Fruit fly (Drosophila melanogaster): ENCODE measurements around the gene Aplip1.

The Aplip1 gene

DNA sequence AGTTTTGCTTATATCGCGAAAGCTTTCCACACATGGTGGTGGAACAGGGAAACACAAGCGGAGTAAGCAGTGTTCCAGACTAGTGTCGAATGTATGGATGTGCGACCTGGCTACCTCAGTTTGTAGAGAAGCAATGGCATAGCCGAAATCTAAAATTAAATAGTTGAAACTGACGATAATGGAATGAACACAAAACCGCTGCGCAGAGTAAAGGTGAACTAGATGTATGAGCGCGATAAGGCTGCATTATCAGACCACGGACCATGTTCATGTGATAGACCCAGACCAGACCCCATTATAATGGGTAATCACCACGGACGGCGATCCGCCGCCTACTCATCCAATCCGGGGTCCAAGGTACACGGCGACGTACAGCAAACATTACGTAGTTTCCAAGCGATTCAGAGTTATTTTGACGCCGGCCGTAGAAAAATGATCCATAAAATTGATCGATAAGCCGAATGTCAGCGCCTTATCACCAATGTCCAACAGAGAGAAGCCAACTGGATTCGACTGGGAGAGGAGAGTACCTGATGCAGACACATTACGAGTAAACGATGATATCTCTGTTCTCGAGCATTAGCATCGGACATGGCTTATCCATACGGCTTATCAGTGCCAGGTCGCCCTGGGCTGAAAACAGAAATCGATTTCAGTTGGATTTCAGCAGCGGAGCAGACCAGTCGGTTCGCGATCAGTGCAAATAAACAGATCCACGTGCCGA lies 7.0 kb upstream of the Aplip1 start, which contains the start of gene CG13912:
Gene CG13912, plus strand, starts transcription at position 653 of the 724 bp plus-strand sequence.
- peak; percentile 78 for TF ChIP-seq noc (tag; optimal IDR thresholded peaks at IDR 0.05)

DNA sequence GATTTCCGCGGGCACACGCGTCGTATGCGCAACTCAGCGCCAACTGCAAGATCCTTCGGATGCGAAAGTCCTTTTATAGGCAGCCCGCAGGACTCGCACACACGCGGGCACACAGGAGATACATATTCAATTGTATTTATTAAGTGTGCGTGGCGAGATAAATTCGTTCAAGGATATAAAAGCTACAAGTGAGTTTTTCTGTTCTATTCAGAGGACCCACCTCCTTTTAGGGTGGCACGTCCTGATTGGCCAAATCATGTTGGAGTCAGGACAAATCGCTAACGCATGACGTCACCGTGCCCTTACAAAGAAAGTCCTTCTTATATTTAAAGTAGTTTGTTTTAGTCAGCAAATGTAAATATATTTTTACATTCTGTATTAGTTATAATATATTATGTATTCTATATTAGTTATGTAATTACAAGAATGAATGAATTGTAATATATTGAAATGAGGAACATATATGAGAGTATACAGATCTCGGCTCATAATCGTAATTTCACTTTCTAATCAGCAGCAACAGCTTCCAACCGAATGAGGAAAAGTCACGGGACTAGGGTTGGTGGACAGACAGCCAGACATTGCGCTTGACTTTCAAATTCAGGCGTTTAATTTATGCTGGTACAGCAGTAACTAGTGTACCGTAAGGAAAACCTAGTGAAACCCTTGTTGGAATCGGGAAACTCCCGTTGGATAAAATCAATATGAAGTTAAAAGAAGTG lies 2.8 kb upstream of the Aplip1 start, which contains the start of gene Trhn:
Gene Trhn, minus strand, starts transcription at position 51 of the 722 bp plus-strand sequence.
- no peak for TF ChIP-seq noc (tag; optimal IDR thresholded peaks at IDR 0.05)

DNA sequence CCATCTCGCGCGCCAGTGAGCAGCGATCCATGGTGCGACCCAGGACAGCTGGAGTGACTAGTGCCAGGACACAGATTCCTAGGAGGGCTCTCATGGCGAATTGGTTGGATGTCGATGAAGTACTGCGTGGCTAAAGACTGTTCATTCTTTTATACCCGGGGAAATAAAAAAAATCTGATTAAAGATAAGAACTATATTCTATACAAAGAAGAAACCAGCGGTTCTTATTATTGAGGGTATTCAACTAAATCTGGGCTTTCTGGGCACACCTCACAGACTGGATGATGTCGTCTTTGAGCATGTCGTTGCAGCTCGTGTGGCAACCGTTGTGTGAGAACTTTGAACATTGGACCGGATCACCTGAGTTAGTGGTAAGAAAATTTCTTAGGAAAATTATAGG lies 915 bp upstream of the Aplip1 start, which contains the start of gene LysX:
Gene LysX, minus strand, starts transcription at position 101 of the 400 bp plus-strand sequence.
- TF ChIP-seq noc (tag; optimal IDR thresholded peaks at IDR 0.05) = no peak

DNA sequence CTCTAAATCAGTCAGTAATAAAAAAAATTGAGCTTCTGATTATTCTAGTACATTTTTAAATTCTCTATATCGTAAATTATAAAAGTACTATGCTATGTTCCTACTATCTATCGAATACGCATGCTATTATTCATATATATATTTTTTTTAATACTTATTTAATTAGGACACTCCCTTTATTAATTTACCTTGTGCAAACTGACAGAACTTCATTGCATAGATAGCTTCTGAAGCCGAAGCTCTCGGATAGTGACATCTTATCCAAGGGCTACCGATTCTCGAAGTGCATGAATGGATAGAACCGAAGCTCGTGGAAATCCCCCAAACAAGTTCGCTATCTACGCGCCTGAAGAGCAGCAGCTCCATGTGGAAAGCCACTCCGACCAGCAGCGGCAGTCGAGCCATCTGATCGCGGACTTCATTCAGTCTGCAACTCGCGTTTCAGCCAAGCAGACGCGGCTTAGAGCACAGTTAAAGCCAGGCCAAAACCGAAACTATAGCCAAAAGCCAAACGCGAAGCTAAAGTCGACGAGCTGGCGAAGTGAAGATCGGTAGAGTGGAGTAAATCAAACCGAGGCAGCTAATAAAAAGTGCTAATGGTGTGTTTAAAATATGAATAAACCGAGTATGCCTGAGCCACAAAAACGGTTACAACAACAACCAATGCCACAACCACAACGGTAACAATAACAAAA lies 4.4 kb downstream of the Aplip1 start, which contains the start of gene mwh:
Gene mwh, plus strand, starts transcription at position 430 of the 695 bp plus-strand sequence.
- TF ChIP-seq noc (tag; optimal IDR thresholded peaks at IDR 0.05) = no peak

DNA sequence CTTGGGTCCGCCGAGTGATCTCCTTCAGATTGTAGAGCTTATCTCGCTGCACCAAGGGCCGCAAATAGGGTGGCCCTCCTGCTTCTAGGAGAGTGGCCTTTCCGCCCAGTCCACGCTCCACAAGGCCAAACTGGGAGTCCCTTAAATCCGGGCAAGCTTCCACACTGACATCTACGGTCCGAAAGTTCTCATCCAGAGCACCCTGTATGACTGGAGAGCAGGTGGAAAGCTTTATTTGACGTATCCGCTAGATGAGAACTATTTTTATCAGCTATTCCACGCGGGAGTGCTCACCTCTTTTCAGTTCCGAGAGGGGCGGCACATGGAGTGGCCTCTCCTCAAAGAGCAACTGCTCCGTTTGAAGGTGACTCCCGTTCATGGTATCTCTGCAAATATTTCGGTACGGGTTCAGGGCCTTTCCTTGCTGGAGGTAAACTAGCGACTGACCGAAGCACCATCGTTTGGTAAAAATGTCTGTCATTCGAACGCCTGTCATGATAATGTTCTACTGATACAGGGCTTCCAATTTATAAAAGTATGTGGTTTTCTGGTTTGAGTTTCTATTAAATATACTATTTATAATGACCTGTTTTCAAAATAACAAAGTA lies 6.6 kb downstream of the Aplip1 start, which contains the start of gene meep:
Gene meep, minus strand, starts transcription at position 449 of the 608 bp plus-strand sequence.
- TF ChIP-seq noc (tag; optimal IDR thresholded peaks at IDR 0.05) = peak; percentile 19

DNA sequence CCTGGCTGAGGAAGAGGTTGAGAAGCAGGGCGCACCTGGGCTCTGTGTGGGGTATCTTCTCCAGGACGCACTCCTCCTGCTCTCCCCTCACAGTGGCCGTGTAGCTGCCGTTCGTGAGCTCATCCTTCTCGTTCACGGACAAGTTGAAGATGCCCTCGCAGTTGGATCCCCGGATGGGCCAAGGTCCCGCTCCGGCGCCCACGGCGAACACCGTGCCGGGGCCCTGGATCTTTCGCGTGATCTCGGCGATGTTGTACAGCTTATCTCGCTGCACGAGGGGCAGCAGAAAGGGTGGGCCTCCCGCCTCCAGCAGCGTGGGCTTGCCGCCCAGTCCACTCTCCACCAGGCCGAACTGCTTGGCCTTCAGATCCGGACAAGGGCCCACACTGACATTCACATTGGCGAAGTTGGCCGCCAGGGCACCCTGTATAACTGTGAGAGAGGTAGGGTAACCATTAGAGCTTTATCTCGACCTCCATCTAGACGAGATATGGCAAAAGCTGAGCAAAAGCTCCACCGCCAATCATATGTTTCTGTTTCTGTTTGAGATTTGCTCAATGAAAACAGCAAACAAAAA lies 7.8 kb downstream of the Aplip1 start:
- TF ChIP-seq noc (tag; optimal IDR thresholded peaks at IDR 0.05) = no peak

DNA sequence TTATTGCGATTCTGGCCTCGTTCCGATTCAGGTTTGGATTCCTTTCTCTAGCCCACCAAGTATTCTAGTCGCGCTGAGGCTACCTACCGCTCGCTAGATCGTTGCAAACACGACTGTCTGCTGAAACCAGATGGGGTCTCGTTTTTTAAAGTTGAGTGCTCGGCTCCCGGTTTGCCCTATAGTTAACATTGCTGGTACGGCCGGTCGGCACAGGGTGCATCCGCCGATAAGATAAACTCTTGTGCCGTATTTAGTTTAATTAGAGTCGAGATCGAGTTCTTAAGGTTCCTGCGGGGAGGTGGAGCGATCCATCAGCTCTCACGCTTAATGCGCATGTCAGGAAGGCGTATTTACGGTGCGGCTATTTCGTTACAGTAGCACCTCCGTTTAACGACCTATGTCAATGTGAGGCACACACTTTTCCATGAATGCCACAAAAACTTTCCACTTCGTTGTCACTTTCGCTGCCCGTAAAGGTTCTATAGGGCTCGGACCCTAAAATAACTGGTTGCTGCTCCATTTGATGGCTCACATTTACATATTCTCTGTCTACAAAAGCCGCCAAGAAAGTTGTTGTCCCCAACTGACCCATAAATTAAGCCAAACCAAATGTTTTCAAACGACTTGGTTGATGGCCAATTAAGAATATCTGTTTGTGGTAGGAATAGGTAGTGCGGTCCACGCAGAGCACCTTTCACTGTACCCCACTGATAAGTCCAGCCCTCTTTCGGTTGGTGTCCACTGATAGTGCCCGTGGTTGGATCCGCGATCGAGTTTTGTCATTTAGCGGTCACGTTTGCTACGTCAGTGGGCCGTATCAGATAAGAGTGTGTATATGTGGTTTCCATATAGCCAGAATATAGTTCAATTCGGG lies 8.8 kb downstream of the Aplip1 start, which contains the start of gene CG9119:
Gene CG9119, minus strand, starts transcription at position 122 of the 874 bp plus-strand sequence.
- peak; percentile 96 for TF ChIP-seq noc (tag; optimal IDR thresholded peaks at IDR 0.05)

DNA sequence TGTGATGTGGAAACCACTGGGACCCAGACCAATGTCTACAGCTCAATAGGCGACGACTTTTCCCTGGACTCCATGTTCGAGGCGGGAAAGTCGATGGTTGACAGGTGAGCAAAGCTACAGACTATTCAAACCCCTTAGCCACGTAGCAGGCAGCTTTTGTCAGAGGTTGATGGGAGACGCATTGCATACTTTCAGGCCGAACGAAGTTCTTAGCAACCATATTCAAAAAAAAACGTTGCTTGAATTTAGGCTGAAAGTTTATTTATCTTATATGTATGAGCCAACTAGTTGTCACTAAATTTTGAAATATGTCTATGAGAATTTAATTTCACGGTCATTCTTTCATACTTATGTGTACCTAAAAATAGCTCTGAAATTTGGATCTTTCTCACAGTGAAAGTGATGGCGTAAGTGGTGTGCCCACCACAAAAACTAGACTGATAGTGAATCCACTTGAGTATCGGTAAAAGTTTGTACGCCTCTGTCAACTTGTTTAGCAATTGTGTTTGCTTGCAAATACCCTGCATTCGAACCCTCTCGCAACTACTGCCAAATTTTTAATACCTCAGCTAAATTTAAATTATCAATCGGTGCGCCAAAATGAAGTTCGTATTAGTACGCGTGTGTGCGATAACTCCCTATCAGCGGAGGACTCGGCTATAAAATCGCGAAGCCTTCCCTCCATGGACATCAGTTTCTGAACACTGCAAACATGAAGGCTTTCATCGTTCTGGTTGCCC lies 10.7 kb downstream of the Aplip1 start, which contains the start of gene LysB:
Gene LysB, plus strand, starts transcription at position 690 of the 740 bp plus-strand sequence.
- no peak for TF ChIP-seq noc (tag; optimal IDR thresholded peaks at IDR 0.05)

DNA sequence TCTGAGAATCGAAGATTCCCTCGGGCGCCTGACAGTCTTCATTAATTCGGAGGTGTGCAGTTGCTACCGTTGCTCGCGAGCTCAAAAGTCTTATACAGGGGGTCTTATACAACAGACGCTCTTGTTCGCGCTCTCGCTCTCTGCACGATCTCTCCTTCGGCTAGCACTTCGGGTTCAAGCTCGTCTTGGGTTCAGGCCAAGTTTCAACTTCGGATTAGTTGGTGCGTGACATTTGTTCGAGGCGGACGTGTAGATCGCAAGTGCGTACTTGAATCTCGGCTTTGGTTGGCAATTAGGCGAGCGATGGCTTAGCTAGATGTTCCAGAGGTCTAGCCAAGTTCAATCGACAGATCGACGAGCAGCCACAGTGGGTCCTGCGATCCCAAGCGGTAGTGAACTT lies 12.1 kb downstream of the Aplip1 start:
- no peak for TF ChIP-seq noc (tag; optimal IDR thresholded peaks at IDR 0.05)

DNA sequence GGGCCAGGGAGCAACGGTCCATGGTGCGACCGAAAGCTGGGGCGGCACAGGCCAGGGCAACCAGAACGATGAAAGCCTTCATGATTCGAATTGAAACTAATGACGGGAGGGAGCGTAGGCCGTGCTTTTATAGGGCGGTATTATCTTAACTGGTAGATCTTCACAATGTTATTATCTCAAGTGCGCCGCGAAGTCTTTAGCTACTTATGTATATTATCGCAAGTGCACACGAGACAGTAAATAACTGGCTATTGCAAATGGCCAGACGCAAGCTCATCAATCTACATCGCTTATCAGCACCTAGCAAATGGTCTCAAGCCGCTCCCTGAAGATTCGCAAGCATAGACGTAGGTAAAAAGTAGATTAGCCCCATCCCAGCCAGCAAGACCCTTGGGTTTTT lies 15.0 kb downstream of the Aplip1 start, which contains the start of gene LysD:
Gene LysD, minus strand, starts transcription at position 101 of the 400 bp plus-strand sequence.
- no peak for TF ChIP-seq noc (tag; optimal IDR thresholded peaks at IDR 0.05)

DNA sequence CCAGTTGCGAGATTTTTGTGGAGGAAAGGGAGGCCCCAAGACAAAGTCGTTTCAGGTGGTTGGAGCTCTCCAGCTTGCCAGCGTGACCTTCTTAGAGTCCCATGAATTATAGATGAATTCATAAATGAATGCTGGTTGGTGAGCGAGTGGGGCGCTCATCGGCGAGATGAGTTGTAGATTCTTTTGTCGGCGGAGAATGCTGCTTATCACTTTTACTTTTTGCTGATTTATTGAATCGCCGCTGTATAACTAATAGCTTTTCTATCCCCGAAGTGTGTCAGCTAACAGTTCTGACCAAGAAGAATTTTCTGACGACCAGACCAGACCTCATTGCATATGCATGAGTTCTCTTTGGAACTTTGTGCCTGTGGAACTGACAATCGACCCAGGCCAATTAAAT lies 16.0 kb downstream of the Aplip1 start:
- TF ChIP-seq noc (tag; optimal IDR thresholded peaks at IDR 0.05) = no peak

DNA sequence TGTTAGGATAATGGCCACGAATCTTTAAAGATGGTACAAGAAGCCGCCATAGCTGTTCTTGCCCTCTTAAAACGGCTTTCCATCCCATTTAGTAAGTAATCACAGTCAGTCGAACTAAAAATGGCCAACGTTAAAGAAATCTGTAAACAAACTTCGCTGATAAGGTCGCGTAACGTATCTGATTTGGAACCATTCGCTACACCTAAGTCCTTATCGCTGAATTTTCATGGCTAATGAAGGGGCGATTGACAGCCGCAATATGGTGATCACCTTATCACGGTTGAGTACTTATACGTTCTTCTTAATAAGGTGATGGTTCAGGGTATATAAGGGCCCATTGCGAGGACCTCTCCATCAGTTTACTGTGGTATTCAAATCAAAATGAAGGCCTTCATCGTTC lies 16.5 kb downstream of the Aplip1 start, which contains the start of gene LysE:
Gene LysE, plus strand, starts transcription at position 257 of the 400 bp plus-strand sequence.
- TF ChIP-seq noc (tag; optimal IDR thresholded peaks at IDR 0.05) = no peak

DNA sequence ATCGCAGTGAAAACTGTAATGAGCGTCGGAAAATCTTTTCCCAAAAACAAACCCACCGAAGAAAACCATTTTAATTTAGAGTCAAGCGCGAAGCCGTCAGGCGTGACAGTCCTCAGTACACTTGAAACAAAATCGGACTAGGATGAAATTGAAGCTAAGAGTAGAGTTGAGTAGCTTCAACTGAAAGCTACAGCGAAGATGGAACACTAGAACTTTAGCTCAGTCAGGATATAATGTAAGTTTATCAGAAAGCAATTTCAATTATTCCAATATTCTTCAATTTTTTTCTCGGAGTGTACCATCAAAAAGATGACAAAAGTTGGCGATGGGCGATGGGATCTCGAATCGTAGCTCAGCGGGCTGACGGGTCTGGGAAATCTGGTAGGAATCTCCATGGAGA lies 20.3 kb downstream of the Aplip1 start:
- TF ChIP-seq noc (tag; optimal IDR thresholded peaks at IDR 0.05) = no peak

Data from whole organism, larva.